Fruit fly (Drosophila melanogaster) Kc167 (cell line): Measurements from ENCODE around the gene noi.

Experiments used
- h ChIP-seq: fragments of >200 bp; optimal IDR thresholded peaks from 3 replicates; lab custom pipeline; 2018; ENCODE audit warnings: missing external identifiers
- psq ChIP-seq: fragments of >200 bp; optimal IDR thresholded peaks from 2 replicates; lab custom pipeline; 2017; ENCODE audit warnings: missing external identifiers
- ttk ChIP-seq: sonication (Bioruptor generic); optimal IDR thresholded peaks from 2 replicates; lab custom pipeline; 2017; ENCODE audit warnings: missing external identifiers

- TF ChIP-seq h (lab: Kevin White, UChicago) (no peak), ttk (lab: Kevin White, UChicago) (no peak), psq (lab: Kevin White, UChicago) (no peak)
Observed at dm6 chr3R:5632182-5632581, 40.9 kb upstream of the noi start, which contains the start of gene CG31549.
